Worm (Caenorhabditis elegans): ENCODE results near the gene F01G4.6.
A peak's percentile ranks its signal among the peaks of the same experiment; 100 is the strongest.

Gene F01G4.6

ce11 chrIV:11149454-11150163, at the start of gene F01G4.6, which contains the start of gene pfd-1:
Gene F01G4.6 (minus strand): TSS chrIV:11149504.
Gene pfd-1 (plus strand): TSS chrIV:11150113.
- TF ChIP-seq skn-1 (tag; optimal IDR thresholded peaks at IDR 0.05) (peak; percentile 87), nhr-76 (tag; optimal IDR thresholded peaks at IDR 0.05) (peak; percentile 50), nhr-23 (tag; optimal IDR thresholded peaks at IDR 0.05) (peak; percentile 97), tbx-2 (tag; optimal IDR thresholded peaks at IDR 0.05) (peak; percentile 81), nhr-67 (tag; optimal IDR thresholded peaks at IDR 0.05) (no peak), nfya-1 (tag; optimal IDR thresholded peaks at IDR 0.05; ENCODE audit: insufficient read depth) (peak; percentile 98), lsy-12 (tag; optimal IDR thresholded peaks at IDR 0.05) (peak; percentile 96), pqm-1 (tag; optimal IDR thresholded peaks at IDR 0.05) (peak; percentile 90), mdl-1 (tag; optimal IDR thresholded peaks at IDR 0.05) (no peak), ceh-82 (tag; optimal IDR thresholded peaks at IDR 0.05) (peak; percentile 43), nhr-237 (tag; optimal IDR thresholded peaks at IDR 0.05) (no peak), fkh-2 (tag; optimal IDR thresholded peaks at IDR 0.05) (no peak), ceh-28 (tag; optimal IDR thresholded peaks at IDR 0.05) (peak; percentile 68), nhr-11 (tag; optimal IDR thresholded peaks at IDR 0.05) (peak; percentile 75), fos-1 (tag; optimal IDR thresholded peaks at IDR 0.05) (no peak), lin-39 (tag; optimal IDR thresholded peaks at IDR 0.05) (peak; percentile 87), ceh-16 (tag; optimal IDR thresholded peaks at IDR 0.05) (peak; percentile 49), elt-2 (tag; optimal IDR thresholded peaks at IDR 0.05) (peak; percentile 87), nhr-43 (tag; optimal IDR thresholded peaks at IDR 0.05; ENCODE audit: poor library complexity, severe bottlenecking) (peak; percentile 82), ama-1 (optimal IDR thresholded peaks at IDR 0.05) (peak; percentile 67), mml-1 (tag; optimal IDR thresholded peaks at IDR 0.05) (peak; percentile 64), snpc-4 (tag; optimal IDR thresholded peaks at IDR 0.05) (peak; percentile 82), aly-2 (tag; optimal IDR thresholded peaks at IDR 0.05) (no peak), fkh-10 (GFP tag; optimal IDR thresholded peaks at IDR 0.05) (peak; percentile 60), nhr-77 (tag; optimal IDR thresholded peaks at IDR 0.05) (peak; percentile 40), unc-39 (tag; optimal IDR thresholded peaks at IDR 0.05) (no peak), lin-15B (tag; optimal IDR thresholded peaks at IDR 0.05) (peak; percentile 95), unc-62 (GFP tag; optimal IDR thresholded peaks at IDR 0.05) (no peak), nhr-28 (tag; optimal IDR thresholded peaks at IDR 0.05) (no peak), R02D3.7 (tag; optimal IDR thresholded peaks at IDR 0.05) (peak; percentile 84), daf-12 (tag; optimal IDR thresholded peaks at IDR 0.05) (no peak), hmg-11 (tag; optimal IDR thresholded peaks at IDR 0.05) (peak; percentile 76), eor-1 (tag; optimal IDR thresholded peaks at IDR 0.05) (no peak), ztf-4 (tag; optimal IDR thresholded peaks at IDR 0.05) (peak; percentile 63), egl-5 (tag; optimal IDR thresholded peaks at IDR 0.05) (peak; percentile 84), jun-1 (tag; optimal IDR thresholded peaks at IDR 0.05) (peak; percentile 88), ZK546.5 (tag; optimal IDR thresholded peaks at IDR 0.05) (peak; percentile 99), ceh-9 (tag; optimal IDR thresholded peaks at IDR 0.05) (no peak), pha-4 (tag; optimal IDR thresholded peaks at IDR 0.05) (peak; percentile 97), ztf-11 (tag; optimal IDR thresholded peaks at IDR 0.05) (no peak), nhr-25 (tag; optimal IDR thresholded peaks at IDR 0.05) (peak; percentile 92), elt-3 (tag; optimal IDR thresholded peaks at IDR 0.05) (peak in 1 of 3 experiments; percentile 66), nhr-12 (tag; optimal IDR thresholded peaks at IDR 0.05) (no peak), elt-1 (tag; optimal IDR thresholded peaks at IDR 0.05) (peak; percentile 32), sea-2 (GFP tag; optimal IDR thresholded peaks at IDR 0.05) (peak; percentile 1), egl-27 (tag; optimal IDR thresholded peaks at IDR 0.05) (peak; percentile 32), zag-1 (tag; optimal IDR thresholded peaks at IDR 0.05) (peak; percentile 85)
